Worm (Caenorhabditis elegans) whole organism, L1 larva: ENCODE results near the gene unc-9.
A peak's percentile ranks its signal among the peaks of the same experiment; 100 is the strongest.

Source experiments
- F16B12.6 ChIP-seq: fragments of 150-350 bp; optimal IDR thresholded peaks from 2 replicates; lab custom pipeline; 2014; ENCODE audit warnings: missing biosample characterization, missing genetic modification characterization
- Y116A8C.19 ChIP-seq: sonication (generic microtip); optimal IDR thresholded peaks from 2 replicates; lab custom pipeline; 2016; ENCODE audit warnings: missing compliant biosample characterization, missing genetic modification characterization, borderline replicate concordance
- alr-1 ChIP-seq: fragments of 200-800 bp; sonication (Bioruptor generic); optimal IDR thresholded peaks from 2 replicates; lab custom pipeline; 2018; ENCODE audit warnings: borderline replicate concordance, mild to moderate bottlenecking, missing genetic modification characterization, missing compliant biosample characterization
- ama-1 ChIP-seq: fragments of 150-350 bp; optimal IDR thresholded peaks from 2 replicates; lab custom pipeline; 2014
- ceh-63 ChIP-seq: fragments of 200-800 bp; sonication (Bioruptor generic); optimal IDR thresholded peaks from 2 replicates; lab custom pipeline; 2018; ENCODE audit warnings: mild to moderate bottlenecking, missing genetic modification characterization, missing compliant biosample characterization
- ceh-8 ChIP-seq: fragments of 200-800 bp; sonication (Bioruptor generic); optimal IDR thresholded peaks from 2 replicates; lab custom pipeline; 2018; ENCODE audit warnings: mild to moderate bottlenecking, missing genetic modification characterization, moderate library complexity, missing compliant biosample characterization
- ceh-82 ChIP-seq, 3 experiments: fragments of 150-350 bp in 1 of 3; sonication (generic microtip) in 2 of 3; optimal IDR thresholded peaks; 2 replicates each; lab custom pipeline; 2014 to 2017; ENCODE audit warnings: missing biosample characterization in 3 of 3, missing genetic modification characterization in 3 of 3
- ceh-90 ChIP-seq: sonication (generic microtip); optimal IDR thresholded peaks from 2 replicates; lab custom pipeline; 2016; ENCODE audit warnings: missing genetic modification characterization, missing compliant biosample characterization
- ces-1 ChIP-seq: fragments of 150-350 bp; optimal IDR thresholded peaks from 2 replicates; lab custom pipeline; 2014; ENCODE audit warnings: missing biosample characterization, missing genetic modification reagents, missing genetic modification characterization
- efl-1 ChIP-seq, 4 experiments: fragments of 150-350 bp; optimal IDR thresholded peaks in 3 of 4; peaks in 1 of 4; 1 replicate in 1 of 4; 2 replicates in 3 of 4; lab custom pipeline; 2014; ENCODE audit warnings: missing biosample characterization in 2 of 4, missing genetic modification characterization in 2 of 4, missing genetic modification reagents in 2 of 4
- efl-3 ChIP-seq: fragments of 200-800 bp; sonication (Bioruptor generic); optimal IDR thresholded peaks from 2 replicates; lab custom pipeline; 2018; ENCODE audit warnings: mild to moderate bottlenecking, missing genetic modification characterization, missing compliant biosample characterization
- egl-13 ChIP-seq: sonication (generic microtip); optimal IDR thresholded peaks from 2 replicates; lab custom pipeline; 2016; ENCODE audit warnings: missing genotype, missing genetic modification reagents, missing genetic modification characterization, missing compliant biosample characterization
- elt-2 ChIP-seq: sonication (generic microtip); optimal IDR thresholded peaks from 2 replicates; lab custom pipeline; 2016; ENCODE audit warnings: missing genetic modification characterization, mild to moderate bottlenecking, inconsistent platforms, missing compliant biosample characterization, missing genetic modification reagents
- elt-3 ChIP-seq, 6 experiments: fragments of 150-350 bp in 1 of 6; sonication (generic microtip); optimal IDR thresholded peaks; 2 replicates each; lab custom pipeline; 2017 to 2018; ENCODE audit warnings: missing biosample characterization in 6 of 6, missing genetic modification characterization in 6 of 6, inconsistent platforms in 1 of 6
- ets-5 ChIP-seq: fragments of 200-800 bp; sonication (Bioruptor generic); IDR thresholded peaks from 2 replicates; pipeline ENCODE4 v1.3.6; 2022; ENCODE audit warnings: missing genetic modification characterization, missing compliant biosample characterization
- fkh-4 ChIP-seq: sonication (generic microtip); optimal IDR thresholded peaks from 2 replicates; lab custom pipeline; 2016; ENCODE audit warnings: missing compliant biosample characterization, missing genetic modification characterization, borderline replicate concordance
- fkh-8 ChIP-seq: sonication (generic microtip); optimal IDR thresholded peaks from 2 replicates; lab custom pipeline; 2016; ENCODE audit warnings: mild to moderate bottlenecking, missing genetic modification characterization, missing compliant biosample characterization
- fos-1 ChIP-seq: fragments of 150-350 bp; optimal IDR thresholded peaks from 2 replicates; lab custom pipeline; 2014; ENCODE audit warnings: missing biosample characterization, missing genetic modification characterization
- hpl-2 ChIP-seq: fragments of 150-350 bp; optimal IDR thresholded peaks from 2 replicates; lab custom pipeline; 2014; ENCODE audit warnings: missing biosample characterization, missing genetic modification reagents, missing genetic modification characterization
- irx-1 ChIP-seq: sonication (generic microtip); optimal IDR thresholded peaks from 2 replicates; lab custom pipeline; 2016; ENCODE audit warnings: missing genetic modification characterization, missing compliant biosample characterization
- isw-1 ChIP-seq: fragments of 200-800 bp; sonication (Bioruptor generic); IDR thresholded peaks from 2 replicates; pipeline ENCODE4 v1.3.6; 2022; ENCODE audit warnings: missing genetic modification characterization, missing compliant biosample characterization
- lin-13 ChIP-seq: fragments of 150-350 bp; optimal IDR thresholded peaks from 2 replicates; lab custom pipeline; 2014; ENCODE audit warnings: missing biosample characterization, missing genetic modification reagents, missing genetic modification characterization
- lin-15B ChIP-seq: fragments of 150-350 bp; sonication (generic microtip); optimal IDR thresholded peaks from 3 replicates; lab custom pipeline; 2014; ENCODE audit warnings: missing biosample characterization, missing genetic modification characterization
- lir-3 ChIP-seq: sonication (generic microtip); optimal IDR thresholded peaks from 2 replicates; lab custom pipeline; 2016; ENCODE audit warnings: mild to moderate bottlenecking, missing genetic modification characterization, moderate library complexity, missing compliant biosample characterization; ENCODE audit not compliant: poor library complexity
- lsy-2 ChIP-seq, 2 experiments: fragments of 150-350 bp; optimal IDR thresholded peaks; 2 replicates each; lab custom pipeline; 2014; ENCODE audit warnings: missing biosample characterization in 2 of 2, missing genetic modification characterization in 2 of 2
- mdl-1 ChIP-seq, 2 experiments: fragments of 150-350 bp; optimal IDR thresholded peaks; 2 replicates each; lab custom pipeline; 2014 to 2017; ENCODE audit warnings: missing biosample characterization in 2 of 2, missing genetic modification characterization in 2 of 2, inconsistent platforms in 1 of 2
- mef-2 ChIP-seq: fragments of 150-350 bp; optimal IDR thresholded peaks from 2 replicates; lab custom pipeline; 2014; ENCODE audit warnings: missing biosample characterization, missing genetic modification characterization
- mep-1 ChIP-seq: fragments of 150-350 bp; optimal IDR thresholded peaks from 2 replicates; lab custom pipeline; 2014; ENCODE audit warnings: missing biosample characterization, missing genetic modification characterization
- nhr-11 ChIP-seq: fragments of 150-350 bp; optimal IDR thresholded peaks from 2 replicates; lab custom pipeline; 2014; ENCODE audit warnings: missing biosample characterization, missing genetic modification characterization
- nhr-12 ChIP-seq: sonication (generic microtip); optimal IDR thresholded peaks from 2 replicates; lab custom pipeline; 2017; ENCODE audit warnings: missing biosample characterization, missing genetic modification characterization
- nhr-19 ChIP-seq: fragments of 200-800 bp; sonication (Bioruptor generic); conservative IDR thresholded peaks from 2 replicates; pipeline ENCODE4 v1.3.6; 2022; ENCODE audit warnings: missing genetic modification characterization, missing compliant biosample characterization
- nhr-20 ChIP-seq: sonication (generic microtip); optimal IDR thresholded peaks from 2 replicates; lab custom pipeline; 2016; ENCODE audit warnings: mild to moderate bottlenecking, missing genetic modification characterization, missing compliant biosample characterization
- nhr-237 ChIP-seq: fragments of 150-350 bp; optimal IDR thresholded peaks from 2 replicates; lab custom pipeline; 2014; ENCODE audit warnings: missing biosample characterization, missing genetic modification characterization
- nhr-28 ChIP-seq: fragments of 150-350 bp; optimal IDR thresholded peaks from 2 replicates; lab custom pipeline; 2014; ENCODE audit warnings: missing biosample characterization, missing genetic modification characterization
- nhr-47 ChIP-seq: sonication (generic microtip); optimal IDR thresholded peaks from 2 replicates; lab custom pipeline; 2016; ENCODE audit warnings: mild to moderate bottlenecking, missing genetic modification characterization, moderate library complexity, missing compliant biosample characterization
- nhr-71 ChIP-seq: sonication (generic microtip); optimal IDR thresholded peaks from 2 replicates; lab custom pipeline; 2016; ENCODE audit warnings: mild to moderate bottlenecking, missing genetic modification characterization, moderate library complexity, missing compliant biosample characterization
- nhr-84 ChIP-seq: sonication (generic microtip); optimal IDR thresholded peaks from 2 replicates; lab custom pipeline; 2017; ENCODE audit warnings: missing biosample characterization, missing genetic modification characterization
- nhr-90 ChIP-seq: sonication (generic microtip); optimal IDR thresholded peaks from 2 replicates; lab custom pipeline; 2016; ENCODE audit warnings: mild to moderate bottlenecking, missing genetic modification characterization, missing compliant biosample characterization; ENCODE audit not compliant: poor library complexity
- pag-3 ChIP-seq: sonication (generic microtip); optimal IDR thresholded peaks from 2 replicates; lab custom pipeline; 2017; ENCODE audit warnings: missing genetic modification characterization, mild to moderate bottlenecking, missing compliant biosample characterization, antibody characterized with exemption, borderline replicate concordance; ENCODE audit not compliant: insufficient read depth
- rnt-1 ChIP-seq: sonication (generic microtip); optimal IDR thresholded peaks from 2 replicates; lab custom pipeline; 2016; ENCODE audit warnings: mild to moderate bottlenecking, missing genetic modification characterization, moderate library complexity, missing compliant biosample characterization
- skn-1 ChIP-seq: fragments of 150-350 bp; optimal IDR thresholded peaks from 2 replicates; lab custom pipeline; 2014; ENCODE audit warnings: missing biosample characterization, missing genetic modification characterization
- snpc-4 ChIP-seq: fragments of 150-350 bp; optimal IDR thresholded peaks from 2 replicates; lab custom pipeline; 2014; ENCODE audit warnings: missing biosample characterization, missing genetic modification characterization
- sox-4 ChIP-seq: sonication (generic microtip); optimal IDR thresholded peaks from 2 replicates; lab custom pipeline; 2016; ENCODE audit warnings: missing genetic modification characterization, missing compliant biosample characterization
- sptf-1 ChIP-seq: fragments of 150-350 bp; optimal IDR thresholded peaks from 2 replicates; lab custom pipeline; 2014; ENCODE audit warnings: missing biosample characterization, missing genetic modification characterization
- swsn-7 ChIP-seq: sonication (generic microtip); optimal IDR thresholded peaks from 2 replicates; lab custom pipeline; 2016; ENCODE audit warnings: missing genetic modification characterization, missing compliant biosample characterization
- unc-130 ChIP-seq: fragments of 150-350 bp; optimal IDR thresholded peaks from 2 replicates; lab custom pipeline; 2017; ENCODE audit warnings: missing biosample characterization, missing genetic modification characterization, inconsistent platforms
- unc-30 ChIP-seq: sonication (generic microtip); optimal IDR thresholded peaks from 2 replicates; lab custom pipeline; 2017; ENCODE audit warnings: missing biosample characterization, missing genetic modification characterization
- unc-86 ChIP-seq: sonication (generic microtip); optimal IDR thresholded peaks from 2 replicates; lab custom pipeline; 2016; ENCODE audit warnings: missing genetic modification characterization, missing compliant biosample characterization
- unc-98 ChIP-seq: fragments of 200-800 bp; sonication (Bioruptor generic); IDR thresholded peaks from 2 replicates; pipeline ENCODE4 v1.3.6; 2022; ENCODE audit warnings: missing genetic modification characterization, missing compliant biosample characterization
- vab-15 ChIP-seq: sonication (generic microtip); optimal IDR thresholded peaks from 2 replicates; lab custom pipeline; 2017; ENCODE audit warnings: missing genotype, mild to moderate bottlenecking, missing genetic modification characterization, missing compliant biosample characterization
- xbp-1 ChIP-seq: sonication (generic microtip); optimal IDR thresholded peaks from 2 replicates; lab custom pipeline; 2016; ENCODE audit warnings: missing genetic modification characterization, missing compliant biosample characterization
- ztf-11 ChIP-seq, 2 experiments: sonication (generic microtip); optimal IDR thresholded peaks; 2 replicates each; lab custom pipeline; 2016 to 2017; ENCODE audit warnings: missing genetic modification characterization in 2 of 2, missing biosample characterization in 1 of 2, missing compliant biosample characterization in 1 of 2
- ztf-4 ChIP-seq: fragments of 150-350 bp; optimal IDR thresholded peaks from 2 replicates; lab custom pipeline; 2014; ENCODE audit warnings: missing biosample characterization, missing genetic modification characterization

unc-9 gene

ce11 chrX:13210478-13210877 lies 8.9 kb downstream of the unc-9 start (continued):
- no peak for TF ChIP-seq mef-2
- TF ChIP-seq ceh-8 (GFP tag; lab: Kevin White, UChicago): peak; percentile 10
- no peak for TF ChIP-seq Y116A8C.19 (tag; lab: Kevin White, UChicago)
- TF ChIP-seq vab-15 (tag; lab: Kevin White, UChicago): no peak
- no peak for TF ChIP-seq elt-3 (tag; optimal IDR thresholded peaks at IDR 0.05; lab: Kevin White, UChicago)
- peak; percentile 14; the same call in 1 of the 2 replicates for TF ChIP-seq isw-1
- TF ChIP-seq fkh-8 (tag; lab: Kevin White, UChicago): no peak
- TF ChIP-seq rnt-1 (tag; lab: Kevin White, UChicago): peak; percentile 27
- TF ChIP-seq ceh-90 (tag; lab: Kevin White, UChicago): no peak
- peak; percentile 24 to 65 for TF ChIP-seq lsy-2 (tag; optimal IDR thresholded peaks at IDR 0.05; lab: Kevin White, UChicago)
- no peak for TF ChIP-seq nhr-19
- no peak for TF ChIP-seq egl-13
- no peak for TF ChIP-seq fkh-4
- no peak for TF ChIP-seq nhr-84 (tag; lab: Kevin White, UChicago)
- TF ChIP-seq hpl-2: no peak
- TF ChIP-seq nhr-12 (tag; lab: Kevin White, UChicago): no peak
- TF ChIP-seq skn-1 (tag; lab: Kevin White, UChicago): no peak
- no peak for TF ChIP-seq mdl-1 (tag; optimal IDR thresholded peaks at IDR 0.05; lab: Kevin White, UChicago)
- no peak for TF ChIP-seq lir-3 (tag; lab: Kevin White, UChicago)
- no peak for TF ChIP-seq ets-5 (GFP tag; lab: Robert Waterston, UW)
- peak; percentile 61 for TF ChIP-seq unc-86 (tag; lab: Kevin White, UChicago)
- no peak for TF ChIP-seq unc-30 (tag; lab: Kevin White, UChicago)
- peak; percentile 41 for TF ChIP-seq nhr-47 (tag; lab: Kevin White, UChicago)
- no peak for TF ChIP-seq nhr-11 (tag; lab: Kevin White, UChicago)
- TF ChIP-seq efl-3: no peak
- TF ChIP-seq sox-4 (tag; lab: Kevin White, UChicago): no peak
- no peak for TF ChIP-seq ztf-11 (tag; optimal IDR thresholded peaks at IDR 0.05; lab: Kevin White, UChicago)
- peak; percentile 23 for TF ChIP-seq swsn-7 (tag; lab: Kevin White, UChicago)
- no peak for TF ChIP-seq snpc-4 (tag; lab: Kevin White, UChicago)
- peak; percentile 43 for TF ChIP-seq xbp-1
- TF ChIP-seq pag-3 (tag; lab: Kevin White, UChicago): peak; percentile 76
- no peak for TF ChIP-seq unc-98 (GFP tag; lab: Robert Waterston, UW)
- no peak for TF ChIP-seq nhr-237 (tag; lab: Kevin White, UChicago)
- no peak for TF ChIP-seq lin-13
- TF ChIP-seq lin-15B (tag; lab: Kevin White, UChicago): no peak
- no peak for TF ChIP-seq sptf-1
- TF ChIP-seq efl-1 (optimal IDR thresholded peaks at IDR 0.05; lab: Kevin White, UChicago): no peak
- TF ChIP-seq efl-1 (GFP tag; optimal IDR thresholded peaks at IDR 0.05 in 1 of 2; lab: Kevin White, UChicago): peak in 1 of 2 experiments; percentile 3
- TF ChIP-seq fos-1: no peak
- no peak for TF ChIP-seq unc-130 (tag; lab: Kevin White, UChicago)
- TF ChIP-seq ceh-82 (tag; optimal IDR thresholded peaks at IDR 0.05; lab: Kevin White, UChicago): peak; percentile 8 to 19 (median 14)
- TF ChIP-seq nhr-28 (tag; lab: Kevin White, UChicago): no peak
- TF ChIP-seq elt-2: no peak
- TF ChIP-seq nhr-20 (tag; lab: Kevin White, UChicago): no peak
- no peak for TF ChIP-seq irx-1 (tag; lab: Kevin White, UChicago)
- TF ChIP-seq nhr-90 (tag; lab: Kevin White, UChicago): no peak
- no peak for TF ChIP-seq F16B12.6
- no peak for TF ChIP-seq ztf-4
- peak; percentile 67 for TF ChIP-seq nhr-71 (tag; lab: Kevin White, UChicago)
- no peak for TF ChIP-seq ces-1 (GFP tag; lab: Kevin White, UChicago)
- TF ChIP-seq alr-1 (tag; lab: Kevin White, UChicago): no peak
- no peak for TF ChIP-seq ama-1 (lab: Kevin White, UChicago)
- TF ChIP-seq ceh-63: no peak
- no peak for TF ChIP-seq mep-1 (tag; lab: Kevin White, UChicago)
